Fruit fly (Drosophila melanogaster): ENCODE measurements around the gene SNF4Agamma.

The SNF4Agamma gene

DNA sequence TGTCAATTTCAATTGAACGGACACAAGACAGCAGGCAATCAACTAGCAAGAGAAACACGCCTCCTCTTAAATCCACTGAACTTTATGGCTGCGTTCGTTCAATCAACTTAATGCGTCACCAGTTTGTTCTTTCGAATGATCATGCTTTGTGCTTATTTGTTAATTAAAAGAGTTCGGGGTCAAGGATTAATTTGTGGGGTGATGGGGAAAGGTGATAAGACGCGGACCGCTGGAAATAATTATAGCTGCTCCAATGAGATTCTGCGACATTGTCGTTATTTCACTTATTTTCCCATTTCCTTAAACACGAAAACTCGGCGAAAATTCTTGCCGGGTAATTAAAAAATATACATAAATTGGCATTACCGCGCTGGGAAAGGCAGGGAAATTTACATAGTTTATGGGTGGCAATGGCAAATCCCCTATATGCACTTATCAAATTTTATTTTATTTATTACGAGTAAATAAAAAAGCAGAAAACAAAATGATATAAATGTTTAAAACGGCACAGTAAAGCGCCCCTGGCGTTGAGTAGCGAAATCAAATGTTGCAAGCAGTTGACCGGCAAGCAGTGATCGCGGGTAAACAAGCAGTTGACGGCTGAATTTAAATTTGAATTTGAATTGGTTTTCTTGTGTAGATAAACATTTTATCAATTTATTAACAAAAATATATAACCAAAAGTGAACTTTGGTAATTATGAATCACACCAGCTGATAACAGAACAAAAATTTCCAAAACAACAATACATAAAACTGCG lies 44.0 kb downstream of the SNF4Agamma start (continued):
- peak; percentile 73 for TF ChIP-seq Xrp1 (GFP tag; IDR thresholded peaks at IDR 0.05)
- TF ChIP-seq Dip2 (GFP tag; IDR thresholded peaks at IDR 0.05) = no peak
- TF ChIP-seq zen2 (GFP tag; IDR thresholded peaks at IDR 0.05; ENCODE audit: partially characterized antibody) = no peak
- TF ChIP-seq CG12155 (GFP tag; optimal IDR thresholded peaks at IDR 0.05) = peak; percentile 30
- peak; percentile 64 for TF ChIP-seq CG9876 (GFP tag; optimal IDR thresholded peaks at IDR 0.05)
- peak; percentile 67 for TF ChIP-seq ewg (GFP tag; optimal IDR thresholded peaks at IDR 0.05)
- TF ChIP-seq CG8388 (GFP tag; optimal IDR thresholded peaks at IDR 0.05) = peak; percentile 26
- peak; percentile 71 for TF ChIP-seq nmo (GFP tag; optimal IDR thresholded peaks at IDR 0.05)
- TF ChIP-seq Dll (GFP tag; IDR thresholded peaks at IDR 0.05; ENCODE audit: partially characterized antibody) = no peak
- TF ChIP-seq CG2712 (tag; optimal IDR thresholded peaks at IDR 0.05) = peak; percentile 72
- TF ChIP-seq CG6272 (GFP tag; IDR thresholded peaks at IDR 0.05) = no peak; the same call in 1 of the 2 replicates
- TF ChIP-seq CG17359 (tag; optimal IDR thresholded peaks at IDR 0.05) = peak; percentile 67
- peak; percentile 44; the same call in 1 of the 2 replicates for TF ChIP-seq nerfin-2 (GFP tag; IDR thresholded peaks at IDR 0.05; ENCODE audit: partially characterized antibody)
- TF ChIP-seq CG7556 (GFP tag; optimal IDR thresholded peaks at IDR 0.05) = no peak
- TF ChIP-seq Gsc (GFP tag; IDR thresholded peaks at IDR 0.05) = no peak
- TF ChIP-seq gro (GFP tag; optimal IDR thresholded peaks at IDR 0.05) = peak; percentile 84
- TF ChIP-seq crol (GFP tag; IDR thresholded peaks at IDR 0.05) = no peak
- TF ChIP-seq cas (GFP tag; IDR thresholded peaks at IDR 0.05) = no peak
- TF ChIP-seq CG18476 (GFP tag; optimal IDR thresholded peaks at IDR 0.05) = peak; percentile 38
- no peak for TF ChIP-seq salm (tag; optimal IDR thresholded peaks at IDR 0.05)
- TF ChIP-seq CG34376 (GFP tag; optimal IDR thresholded peaks at IDR 0.05) = peak; percentile 83
- peak; percentile 66 for TF ChIP-seq Ssrp (tag; optimal IDR thresholded peaks at IDR 0.05)
- peak; percentile 76 for TF ChIP-seq Max (GFP tag; optimal IDR thresholded peaks at IDR 0.05)
- peak; percentile 43 for TF ChIP-seq ssp (GFP tag; IDR thresholded peaks at IDR 0.05)
- no peak for TF ChIP-seq br (optimal IDR thresholded peaks at IDR 0.05)
- peak; percentile 63 for TF ChIP-seq Ets97D (GFP tag; optimal IDR thresholded peaks at IDR 0.05)
- peak; percentile 96 for TF ChIP-seq Dp (GFP tag; optimal IDR thresholded peaks at IDR 0.05)
- no peak for TF ChIP-seq kay (GFP tag; optimal IDR thresholded peaks at IDR 0.05)
- TF ChIP-seq luna (GFP tag; optimal IDR thresholded peaks at IDR 0.05) = peak; percentile 2
- peak; percentile 54 for TF ChIP-seq CG1792 (GFP tag; optimal IDR thresholded peaks at IDR 0.05)
- TF ChIP-seq NK7.1 (GFP tag; optimal IDR thresholded peaks at IDR 0.05) = peak; percentile 57
- peak; percentile 73 for TF ChIP-seq ttk (GFP tag; IDR thresholded peaks at IDR 0.05)
- no peak for TF ChIP-seq cwo (GFP tag; optimal IDR thresholded peaks at IDR 0.05)
- peak; percentile 63; the same call in 2 of the 3 replicates for TF ChIP-seq Aef1 (GFP tag; IDR thresholded peaks at IDR 0.05)
- TF ChIP-seq so (GFP tag; IDR thresholded peaks at IDR 0.05) = peak; percentile 79; the same call in 2 of the 3 replicates
- peak; percentile 68 for TF ChIP-seq slp2 (GFP tag; optimal IDR thresholded peaks at IDR 0.05)
- peak; percentile 75 for TF ChIP-seq CG11504 (tag; optimal IDR thresholded peaks at IDR 0.05)
- TF ChIP-seq HLH4C (GFP tag; IDR thresholded peaks at IDR 0.05; ENCODE audit: partially characterized antibody) = no peak
- no peak for TF ChIP-seq CG15479 (GFP tag; optimal IDR thresholded peaks at IDR 0.05)
- peak; percentile 49 for TF ChIP-seq CG3838 (GFP tag; optimal IDR thresholded peaks at IDR 0.05)
- TF ChIP-seq CG13287 (GFP tag; IDR thresholded peaks at IDR 0.05; ENCODE audit: partially characterized antibody) = peak; percentile 41; the same call in 1 of the 2 replicates
- peak; percentile 59 for TF ChIP-seq Side (GFP tag; optimal IDR thresholded peaks at IDR 0.05)
- TF ChIP-seq wor (GFP tag; IDR thresholded peaks at IDR 0.05) = no peak; the same call in 1 of the 2 replicates
- TF ChIP-seq pros (GFP tag; optimal IDR thresholded peaks at IDR 0.05) = no peak
- no peak for TF ChIP-seq CG15073 (GFP tag; optimal IDR thresholded peaks at IDR 0.05)
- peak; percentile 33; the same call in 1 of the 2 replicates for TF ChIP-seq CG5953 (GFP tag; IDR thresholded peaks at IDR 0.05)
- peak; percentile 53; the same call in 1 of the 2 replicates for TF ChIP-seq CG14441 (GFP tag; IDR thresholded peaks at IDR 0.05)
- peak; percentile 36 for TF ChIP-seq Nf-YC (tag; optimal IDR thresholded peaks at IDR 0.05)
- peak; percentile 65 for TF ChIP-seq Chrac-16 (GFP tag; optimal IDR thresholded peaks at IDR 0.05)
